Fruit fly (Drosophila melanogaster) whole organism, embryonic: ENCODE results near the gene CG34300.
A peak's percentile ranks its signal among the peaks of the same experiment; 100 is the strongest.

Experiments
- Abd-B ChIP-seq: fragments of 200-800 bp; sonication (Bioruptor generic); optimal IDR thresholded peaks from 2 replicates; lab custom pipeline; 2018; ENCODE audit warnings: missing biosample characterization, mild to moderate bottlenecking, missing genetic modification characterization, moderate library complexity
- Awh ChIP-seq: fragments of 200-800 bp; sonication (Bioruptor generic); IDR thresholded peaks from 2 replicates; pipeline ENCODE4, ENCODE4 v1.3.6; 2022; ENCODE audit warnings: missing biosample characterization, missing genetic modification characterization
- Bgb ChIP-seq: fragments of 200-800 bp; sonication (Bioruptor generic); IDR thresholded peaks from 2 replicates; pipeline ENCODE4 v1.3.6; 2022; ENCODE audit warnings: missing biosample characterization, missing genetic modification characterization; ENCODE audit not compliant: partially characterized antibody
- C15 ChIP-seq: fragments of 200-800 bp; sonication (Bioruptor generic); IDR thresholded peaks from 3 replicates; pipeline ENCODE4 v1.3.6; 2022; ENCODE audit warnings: missing biosample characterization, missing genetic modification characterization
- CG10979 ChIP-seq: fragments of 200-800 bp; sonication (Bioruptor generic); optimal IDR thresholded peaks from 2 replicates; lab custom pipeline; 2018; ENCODE audit warnings: missing biosample characterization, mild to moderate bottlenecking, missing genetic modification characterization, moderate library complexity
- CG11456 ChIP-seq: fragments of 200-800 bp; sonication (Bioruptor generic); IDR thresholded peaks from 3 replicates; pipeline ENCODE4 v1.3.6; 2022; ENCODE audit warnings: missing biosample characterization, missing genetic modification characterization
- CG11695 ChIP-seq: fragments of 200-800 bp; sonication (Bioruptor generic); IDR thresholded peaks from 3 replicates; pipeline ENCODE4 v1.3.6; 2022; ENCODE audit warnings: missing biosample characterization, missing genetic modification characterization
- CG12155 ChIP-seq: fragments of 200-800 bp; sonication (Bioruptor generic); optimal IDR thresholded peaks from 3 replicates; lab custom pipeline; 2016; ENCODE audit warnings: missing biosample characterization, missing genetic modification characterization
- CG12391 ChIP-seq: fragments of 200-800 bp; sonication (Bioruptor generic); optimal IDR thresholded peaks from 3 replicates; lab custom pipeline; 2018; ENCODE audit warnings: missing biosample characterization, mild to moderate bottlenecking, missing genetic modification characterization, moderate library complexity
- CG13123 ChIP-seq: fragments of 200-800 bp; sonication (Bioruptor generic); optimal IDR thresholded peaks from 2 replicates; lab custom pipeline; 2016; ENCODE audit warnings: missing biosample characterization, missing genetic modification characterization
- CG15479 ChIP-seq: fragments of 200-800 bp; sonication (Bioruptor generic); optimal IDR thresholded peaks from 3 replicates; lab custom pipeline; 2019; ENCODE audit warnings: missing biosample characterization, mild to moderate bottlenecking, missing genetic modification characterization, moderate library complexity
- CG16815 ChIP-seq: fragments of 200-800 bp; sonication (Bioruptor generic); optimal IDR thresholded peaks from 3 replicates; lab custom pipeline; 2017; ENCODE audit warnings: missing biosample characterization, mild to moderate bottlenecking, missing genetic modification characterization
- CG16863 ChIP-seq: fragments of 200-800 bp; sonication (Bioruptor generic); optimal IDR thresholded peaks from 3 replicates; lab custom pipeline; 2016; ENCODE audit warnings: missing biosample characterization, missing genetic modification characterization
- CG17829 ChIP-seq: fragments of 200-800 bp; optimal IDR thresholded peaks from 2 replicates; lab custom pipeline; 2019; ENCODE audit warnings: missing biosample characterization, mild to moderate bottlenecking, missing genetic modification characterization, moderate library complexity
- CG18262 ChIP-seq: fragments of 200-800 bp; optimal IDR thresholded peaks from 3 replicates; lab custom pipeline; 2019; ENCODE audit warnings: missing biosample characterization, mild to moderate bottlenecking, missing genetic modification characterization, moderate library complexity
- CG18476 ChIP-seq: fragments of 200-800 bp; sonication (Bioruptor generic); optimal IDR thresholded peaks from 2 replicates; lab custom pipeline; 2016; ENCODE audit warnings: missing biosample characterization, mild to moderate bottlenecking, missing genetic modification characterization
- CG32767 ChIP-seq: fragments of 200-800 bp; sonication (Bioruptor generic); IDR thresholded peaks from 2 replicates; pipeline ENCODE4 v1.3.6; 2022; ENCODE audit warnings: missing biosample characterization, missing genetic modification characterization
- CG34422 ChIP-seq: fragments of 200-800 bp; sonication (Bioruptor generic); IDR thresholded peaks from 3 replicates; pipeline ENCODE4 v1.3.6; 2022; ENCODE audit warnings: missing biosample characterization, missing genetic modification characterization
- CG3847 ChIP-seq: fragments of 200-800 bp; sonication (Bioruptor generic); IDR thresholded peaks from 2 replicates; pipeline ENCODE4 v1.3.6; 2022; ENCODE audit warnings: missing biosample characterization, missing genetic modification characterization
- CG6765 ChIP-seq: fragments of 200-800 bp; sonication (Bioruptor generic); optimal IDR thresholded peaks from 3 replicates; lab custom pipeline; 2017; ENCODE audit warnings: missing biosample characterization, mild to moderate bottlenecking, missing genetic modification characterization
- CG7271 ChIP-seq: fragments of 200-800 bp; sonication (Bioruptor generic); optimal IDR thresholded peaks from 2 replicates; lab custom pipeline; 2018; ENCODE audit warnings: missing biosample characterization, mild to moderate bottlenecking, missing genetic modification characterization, moderate library complexity
- CG7372 ChIP-seq: fragments of 200-800 bp; sonication (Bioruptor generic); IDR thresholded peaks from 2 replicates; pipeline ENCODE4 v1.3.6; 2022; ENCODE audit warnings: missing biosample characterization, missing genetic modification characterization
- CG7963 ChIP-seq: fragments of 200-800 bp; sonication (Bioruptor generic); IDR thresholded peaks from 3 replicates; pipeline ENCODE4 v1.3.6; 2022; ENCODE audit warnings: missing biosample characterization, missing genetic modification characterization; ENCODE audit not compliant: partially characterized antibody
- CG9817 ChIP-seq: fragments of 200-800 bp; sonication (Bioruptor generic); optimal IDR thresholded peaks from 2 replicates; lab custom pipeline; 2018; ENCODE audit warnings: missing biosample characterization, mild to moderate bottlenecking, missing genetic modification characterization, moderate library complexity
- CHES-1-like ChIP-seq: fragments of 200-800 bp; sonication (Bioruptor generic); optimal IDR thresholded peaks from 2 replicates; lab custom pipeline; 2016; ENCODE audit warnings: missing biosample characterization, missing genetic modification characterization
- Camta ChIP-seq: fragments of 200-800 bp; sonication (Bioruptor generic); optimal IDR thresholded peaks from 2 replicates; lab custom pipeline; 2016; ENCODE audit warnings: missing biosample characterization, missing genetic modification characterization
- D19B ChIP-seq: fragments of 200-800 bp; sonication (Bioruptor generic); optimal IDR thresholded peaks from 2 replicates; lab custom pipeline; 2017; ENCODE audit warnings: missing biosample characterization, mild to moderate bottlenecking, missing genetic modification characterization
- Dip2 ChIP-seq: fragments of 200-800 bp; sonication (Bioruptor generic); IDR thresholded peaks from 2 replicates; pipeline ENCODE4 v1.3.6; 2022; ENCODE audit warnings: missing biosample characterization, missing genetic modification characterization
- Hey ChIP-seq: fragments of 200-800 bp; sonication (Bioruptor generic); optimal IDR thresholded peaks from 3 replicates; lab custom pipeline; 2018; ENCODE audit warnings: missing biosample characterization, mild to moderate bottlenecking, missing genetic modification characterization
- Neu2 ChIP-seq: fragments of 200-800 bp; sonication (Bioruptor generic); optimal IDR thresholded peaks from 3 replicates; lab custom pipeline; 2016; ENCODE audit warnings: missing biosample characterization, missing genetic modification characterization, borderline replicate concordance
- Nf-YA ChIP-seq: fragments of 200-800 bp; sonication (Bioruptor generic); IDR thresholded peaks from 2 replicates; pipeline ENCODE4 v1.3.6; 2022; ENCODE audit warnings: missing biosample characterization, missing genetic modification characterization
- Oaz ChIP-seq: fragments of 200-800 bp; sonication (Bioruptor generic); IDR thresholded peaks from 2 replicates; pipeline ENCODE4 v1.3.6; 2022; ENCODE audit warnings: missing biosample characterization, missing genetic modification characterization
- Oli ChIP-seq: fragments of 200-800 bp; sonication (Bioruptor generic); optimal IDR thresholded peaks from 2 replicates; lab custom pipeline; 2018; ENCODE audit warnings: missing biosample characterization, mild to moderate bottlenecking, missing genetic modification characterization, moderate library complexity
- Opbp ChIP-seq: fragments of 200-800 bp; sonication (Bioruptor generic); IDR thresholded peaks from 3 replicates; pipeline ENCODE4 v1.3.6; 2022; ENCODE audit warnings: missing biosample characterization, missing genetic modification characterization; ENCODE audit not compliant: partially characterized antibody
- Sin3A ChIP-seq: fragments of >200 bp; optimal IDR thresholded peaks from 2 replicates; lab custom pipeline; 2018
- Sry-β ChIP-seq: fragments of 200-800 bp; sonication (Bioruptor generic); optimal IDR thresholded peaks from 2 replicates; lab custom pipeline; 2018; ENCODE audit warnings: missing biosample characterization, mild to moderate bottlenecking, missing genetic modification characterization, moderate library complexity
- Trl ChIP-seq, 3 experiments: fragments of >200 bp in 2 of 3; fragments of 200-800 bp in 1 of 3; sonication (Bioruptor generic) in 1 of 3; optimal IDR thresholded peaks; 2 replicates in 1 of 3; 3 replicates in 2 of 3; lab custom pipeline; 2016 to 2017; ENCODE audit warnings: missing biosample characterization in 1 of 3, missing genetic modification characterization in 1 of 3
- amos ChIP-seq: fragments of 200-800 bp; sonication (Bioruptor generic); IDR thresholded peaks from 2 replicates; pipeline ENCODE4 v1.3.6; 2022; ENCODE audit warnings: missing biosample characterization, missing genetic modification characterization; ENCODE audit not compliant: partially characterized antibody
- caup ChIP-seq: fragments of 200-800 bp; sonication (Bioruptor generic); optimal IDR thresholded peaks from 3 replicates; lab custom pipeline; 2017; ENCODE audit warnings: missing biosample characterization, mild to moderate bottlenecking, missing genetic modification characterization, moderate library complexity; ENCODE audit not compliant: severe bottlenecking
- dati ChIP-seq: fragments of 200-800 bp; sonication (Bioruptor generic); IDR thresholded peaks from 2 replicates; pipeline ENCODE4 v1.3.6; 2022; ENCODE audit warnings: missing biosample characterization, missing genetic modification characterization
- dpn ChIP-seq, 2 experiments: fragments of 200-800 bp; sonication (Bioruptor generic); optimal IDR thresholded peaks; 3 replicates each; lab custom pipeline; 2016; ENCODE audit warnings: missing biosample characterization in 2 of 2, missing genetic modification characterization in 2 of 2
- gce ChIP-seq: fragments of 200-800 bp; sonication (Bioruptor generic); IDR thresholded peaks from 3 replicates; pipeline ENCODE4 v1.3.6; 2022; ENCODE audit warnings: missing biosample characterization, missing genetic modification characterization
- gsb ChIP-seq: fragments of 200-800 bp; sonication (Bioruptor generic); IDR thresholded peaks from 2 replicates; pipeline ENCODE4 v1.3.6; 2022; ENCODE audit warnings: missing biosample characterization, missing genetic modification characterization
- mam ChIP-seq: fragments of 200-800 bp; sonication (Bioruptor generic); optimal IDR thresholded peaks from 3 replicates; lab custom pipeline; 2016; ENCODE audit warnings: missing biosample characterization, missing genetic modification characterization
- peb ChIP-seq: fragments of 200-800 bp; sonication (Bioruptor generic); IDR thresholded peaks from 2 replicates; pipeline ENCODE4 v1.3.6; 2022; ENCODE audit warnings: missing biosample characterization, missing genetic modification characterization
- sima ChIP-seq: fragments of 200-800 bp; sonication (Bioruptor generic); optimal IDR thresholded peaks from 2 replicates; lab custom pipeline; 2016; ENCODE audit warnings: missing biosample characterization, missing genetic modification characterization
- sqz ChIP-seq: fragments of 200-800 bp; sonication (Bioruptor generic); optimal IDR thresholded peaks from 3 replicates; lab custom pipeline; 2018; ENCODE audit warnings: missing biosample characterization, mild to moderate bottlenecking, missing genetic modification characterization
- stc ChIP-seq: fragments of 200-800 bp; sonication (Bioruptor generic); IDR thresholded peaks from 2 replicates; pipeline ENCODE4 v1.3.6; 2022; ENCODE audit warnings: missing biosample characterization, missing genetic modification characterization
- tio ChIP-seq: fragments of 200-800 bp; sonication (Bioruptor generic); optimal IDR thresholded peaks from 2 replicates; lab custom pipeline; 2017; ENCODE audit warnings: missing biosample characterization, missing genetic modification characterization, inconsistent platforms
- unc-4 ChIP-seq: fragments of 200-800 bp; sonication (Bioruptor generic); IDR thresholded peaks from 2 replicates; pipeline ENCODE4 v1.3.6; 2022; ENCODE audit warnings: missing biosample characterization, missing genetic modification characterization; ENCODE audit not compliant: partially characterized antibody

CG34300 gene

dm6 chr3R:30304884-30305529 is 1.4 kb downstream of the CG34300 start (continued):
- no peak for TF ChIP-seq CG13123 (GFP tag; lab: Kevin White, UChicago)
- peak; percentile 33 for TF ChIP-seq CG12391
- peak; percentile 72 for TF ChIP-seq Oli
- peak; percentile 86 for TF ChIP-seq Awh (GFP tag; lab: Robert Waterston, UW)
- peak; percentile 38 for TF ChIP-seq CG12155 (GFP tag; lab: Kevin White, UChicago)
- TF ChIP-seq CG11456: no peak
- TF ChIP-seq CHES-1-like: no peak
- peak; percentile 8 for TF ChIP-seq D19B (GFP tag; lab: Kevin White, UChicago)
- peak; percentile 83; the same call in 2 of the 3 replicates for TF ChIP-seq CG11695 (GFP tag; lab: Robert Waterston, UW)
- peak; percentile 5 for TF ChIP-seq CG17829 (tag; lab: Kevin White, UChicago)
- peak; percentile 56 to 68 for TF ChIP-seq dpn (GFP tag; optimal IDR thresholded peaks at IDR 0.05; lab: Kevin White, UChicago)
- TF ChIP-seq CG32767 (GFP tag; lab: Robert Waterston, UW): no peak
- TF ChIP-seq CG10979 (tag; lab: Kevin White, UChicago): no peak
- no peak for TF ChIP-seq unc-4 (GFP tag; lab: Robert Waterston, UW)
- TF ChIP-seq sima (GFP tag; lab: Kevin White, UChicago): no peak
- no peak for TF ChIP-seq CG18476 (GFP tag; lab: Kevin White, UChicago)
- no peak for TF ChIP-seq CG34422
- no peak for TF ChIP-seq Trl (optimal IDR thresholded peaks at IDR 0.05; lab: Kevin White, UChicago)
- TF ChIP-seq Trl (GFP tag; optimal IDR thresholded peaks at IDR 0.05; lab: Kevin White, UChicago): peak; percentile 26
- no peak for TF ChIP-seq Bgb (GFP tag; lab: Robert Waterston, UW)
- peak; percentile 29 for TF ChIP-seq caup
- TF ChIP-seq Oaz: 0 out of 2 replicates have a peak, but pooled peaks have one; percentile 6
- TF ChIP-seq tio (GFP tag; lab: Kevin White, UChicago): peak; percentile 53
- peak; percentile 55 for TF ChIP-seq CG3847 (GFP tag; lab: Robert Waterston, UW)
- no peak for TF ChIP-seq CG15479 (GFP tag; lab: Kevin White, UChicago)
- TF ChIP-seq Neu2 (GFP tag; lab: Kevin White, UChicago): no peak
- no peak for TF ChIP-seq C15 (GFP tag; lab: Robert Waterston, UW)
- no peak for TF ChIP-seq CG16815 (GFP tag; lab: Kevin White, UChicago)
- no peak for TF ChIP-seq CG7271
- TF ChIP-seq CG9817: peak; percentile 36
- no peak for TF ChIP-seq dati (GFP tag; lab: Robert Waterston, UW)
- TF ChIP-seq Hey (tag; lab: Kevin White, UChicago): no peak
- no peak for TF ChIP-seq gsb (GFP tag; lab: Robert Waterston, UW)
- TF ChIP-seq Abd-B (GFP tag; lab: Kevin White, UChicago): peak; percentile 52
- no peak for TF ChIP-seq Opbp
- TF ChIP-seq CG18262 (tag; lab: Kevin White, UChicago): peak; percentile 48
- no peak for TF ChIP-seq gce (GFP tag; lab: Robert Waterston, UW)
- no peak for TF ChIP-seq CG7963
- no peak; the same call in 1 of the 2 replicates for TF ChIP-seq stc (GFP tag; lab: Robert Waterston, UW)
- peak; percentile 47 for TF ChIP-seq CG7372 (GFP tag; lab: Robert Waterston, UW)
- no peak for TF ChIP-seq Nf-YA (GFP tag; lab: Robert Waterston, UW)
- no peak for TF ChIP-seq Dip2
- no peak for TF ChIP-seq Sry-β (GFP tag; lab: Kevin White, UChicago)
- no peak for TF ChIP-seq CG16863 (GFP tag; lab: Kevin White, UChicago)
- TF ChIP-seq amos (GFP tag; lab: Robert Waterston, UW): no peak
- TF ChIP-seq Camta (GFP tag; lab: Kevin White, UChicago): no peak
- TF ChIP-seq mam (GFP tag; lab: Kevin White, UChicago): peak; percentile 56
- no peak for TF ChIP-seq peb (GFP tag; lab: Robert Waterston, UW)
- no peak for TF ChIP-seq sqz (GFP tag; lab: Kevin White, UChicago)
- no peak for TF ChIP-seq Sin3A (lab: Kevin White, UChicago)
- TF ChIP-seq CG6765 (GFP tag; lab: Kevin White, UChicago): no peak
